Fruit fly (Drosophila melanogaster): ENCODE results near the gene CG9257.

The CG9257 gene

DNA sequence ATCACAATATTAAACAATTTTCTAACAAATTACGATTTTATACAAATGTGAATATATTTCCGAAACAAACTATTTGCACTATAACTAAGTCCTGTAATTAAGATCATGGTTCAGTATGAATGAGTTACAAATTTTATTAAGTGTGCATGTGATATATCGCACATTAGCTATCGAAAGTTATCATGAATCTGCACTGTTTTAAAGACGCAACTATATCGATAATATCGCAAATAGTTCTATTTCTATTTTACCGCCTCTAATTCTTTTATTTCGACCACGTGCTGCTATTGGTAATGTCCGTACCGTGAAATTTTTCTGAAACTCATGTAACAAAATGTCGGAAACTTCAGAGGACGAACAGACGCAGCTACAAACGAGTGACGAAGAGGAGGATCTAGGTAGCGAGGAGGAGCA is 40.4 kb downstream of the CG9257 start, which contains the start of gene pths (continued):
- no peak for TF ChIP-seq B-H1 (GFP tag; IDR thresholded peaks at IDR 0.05)
- no peak for TF ChIP-seq insv (GFP tag; optimal IDR thresholded peaks at IDR 0.05)
- TF ChIP-seq run (tag; optimal IDR thresholded peaks at IDR 0.05) = no peak
- TF ChIP-seq CG14667 (GFP tag; IDR thresholded peaks at IDR 0.05) = no peak
- no peak for TF ChIP-seq Oli (tag; optimal IDR thresholded peaks at IDR 0.05)
- TF ChIP-seq HLH54F (GFP tag; optimal IDR thresholded peaks at IDR 0.05) = peak; percentile 60
- no peak for TF ChIP-seq ab (GFP tag; optimal IDR thresholded peaks at IDR 0.05)
- TF ChIP-seq slp2 (GFP tag; optimal IDR thresholded peaks at IDR 0.05) = peak; percentile 11
- no peak for TF ChIP-seq sc (optimal IDR thresholded peaks at IDR 0.05)
- TF ChIP-seq sc (GFP tag; optimal IDR thresholded peaks at IDR 0.05) = no peak
- no peak for TF ChIP-seq CG4707 (GFP tag; optimal IDR thresholded peaks at IDR 0.05)
- peak; percentile 18 for TF ChIP-seq Ssrp (tag; optimal IDR thresholded peaks at IDR 0.05)
- no peak for TF ChIP-seq ftz-f1 (GFP tag; optimal IDR thresholded peaks at IDR 0.05)
- no peak for TF ChIP-seq fd3F (GFP tag; optimal IDR thresholded peaks at IDR 0.05)
- TF ChIP-seq pzg (GFP tag; optimal IDR thresholded peaks at IDR 0.05) = peak; percentile 92
- peak; percentile 50; the same call in 1 of the 2 replicates for TF ChIP-seq CG6689 (GFP tag; IDR thresholded peaks at IDR 0.05)
- no peak for TF ChIP-seq Lim3 (GFP tag; IDR thresholded peaks at IDR 0.05)
- peak; percentile 83 for TF ChIP-seq Ets97D (GFP tag; optimal IDR thresholded peaks at IDR 0.05)
- no peak for TF ChIP-seq CG31224 (GFP tag; IDR thresholded peaks at IDR 0.05)
- TF ChIP-seq CG7745 (tag; optimal IDR thresholded peaks at IDR 0.05) = no peak
- TF ChIP-seq inv (GFP tag; IDR thresholded peaks at IDR 0.05; ENCODE audit: partially characterized antibody) = peak; percentile 79
- TF ChIP-seq CG8765 (GFP tag; IDR thresholded peaks at IDR 0.05) = no peak
- TF ChIP-seq nerfin-1 (tag; optimal IDR thresholded peaks at IDR 0.05) = no peak
- no peak for TF ChIP-seq abd-A (tag; optimal IDR thresholded peaks at IDR 0.05)
- peak; percentile 51 for TF ChIP-seq CG12942 (GFP tag; optimal IDR thresholded peaks at IDR 0.05)
- TF ChIP-seq CG2116 (GFP tag; optimal IDR thresholded peaks at IDR 0.05) = peak; percentile 96
- TF ChIP-seq croc (GFP tag; conservative IDR thresholded peaks at IDR 0.05) = no peak
- TF ChIP-seq gt (GFP tag; IDR thresholded peaks at IDR 0.05) = no peak
- TF ChIP-seq BEAF-32 (GFP tag; optimal IDR thresholded peaks at IDR 0.05) = peak; percentile 91
- peak; percentile 88 for TF ChIP-seq Hr3 (GFP tag; optimal IDR thresholded peaks at IDR 0.05)
- TF ChIP-seq ewg (GFP tag; optimal IDR thresholded peaks at IDR 0.05) = no peak
- TF ChIP-seq CG11695 (GFP tag; IDR thresholded peaks at IDR 0.05) = 0 out of 3 replicates have a peak, but pooled peaks have one; percentile 8
- TF ChIP-seq lbe (GFP tag; optimal IDR thresholded peaks at IDR 0.05) = no peak
- no peak for TF ChIP-seq CG12155 (GFP tag; optimal IDR thresholded peaks at IDR 0.05)
- TF ChIP-seq sens-2 (GFP tag; IDR thresholded peaks at IDR 0.05) = no peak
- peak; percentile 68 for TF ChIP-seq pho (GFP tag; optimal IDR thresholded peaks at IDR 0.05)
- no peak; the same call in 1 of the 3 replicates for TF ChIP-seq ase (GFP tag; IDR thresholded peaks at IDR 0.05)
- TF ChIP-seq CG11560 (tag; IDR thresholded peaks at IDR 0.05) = no peak
- no peak for TF ChIP-seq C15 (GFP tag; IDR thresholded peaks at IDR 0.05)
- TF ChIP-seq CG18764 (GFP tag; optimal IDR thresholded peaks at IDR 0.05) = peak; percentile 4
- TF ChIP-seq onecut (GFP tag; IDR thresholded peaks at IDR 0.05) = no peak
- no peak for TF ChIP-seq Mrtf (GFP tag; IDR thresholded peaks at IDR 0.05)
- TF ChIP-seq CG10267 (tag; optimal IDR thresholded peaks at IDR 0.05) = peak; percentile 48
- TF ChIP-seq CHES-1-like (GFP tag; optimal IDR thresholded peaks at IDR 0.05) = peak; percentile 65
- peak; percentile 60 for TF ChIP-seq slou (GFP tag; optimal IDR thresholded peaks at IDR 0.05)
- TF ChIP-seq CG12104 (GFP tag; optimal IDR thresholded peaks at IDR 0.05) = no peak
- peak; percentile 40 for TF ChIP-seq Chrac-16 (GFP tag; optimal IDR thresholded peaks at IDR 0.05)
- no peak for TF ChIP-seq Adf1 (GFP tag; IDR thresholded peaks at IDR 0.05)
- TF ChIP-seq Ravus (GFP tag; IDR thresholded peaks at IDR 0.05) = no peak
- no peak; the same call in 1 of the 2 replicates for TF ChIP-seq vvl (GFP tag; IDR thresholded peaks at IDR 0.05)
- TF ChIP-seq emc (GFP tag; optimal IDR thresholded peaks at IDR 0.05) = no peak
- no peak for TF ChIP-seq Rx (GFP tag; IDR thresholded peaks at IDR 0.05)
- no peak; the same call in 2 of the 3 replicates for TF ChIP-seq mld (GFP tag; IDR thresholded peaks at IDR 0.05; ENCODE audit: partially characterized antibody)

All from whole organism, embryonic.